Worm (Caenorhabditis elegans) whole organism, midembryonic: ENCODE data around the gene gpdh-2.

Experiments
- T22C8.4 ChIP-seq: fragments of 200-800 bp; sonication (Bioruptor generic); IDR thresholded peaks from 2 replicates; pipeline ENCODE4 v1.3.6; 2022; ENCODE audit warnings: missing genetic modification characterization, missing compliant biosample characterization
- cog-1 ChIP-seq: sonication (generic microtip); optimal IDR thresholded peaks from 2 replicates; lab custom pipeline; 2016; ENCODE audit warnings: missing genetic modification characterization, missing compliant biosample characterization
- flt-1 ChIP-seq: fragments of 200-800 bp; sonication (Bioruptor generic); IDR thresholded peaks from 2 replicates; pipeline ENCODE4 v1.3.6; 2022; ENCODE audit warnings: missing genetic modification characterization, missing compliant biosample characterization
- klf-2 ChIP-seq: fragments of 200-800 bp; sonication (Bioruptor generic); conservative IDR thresholded peaks from 2 replicates; pipeline ENCODE4 v1.3.6; 2022; ENCODE audit warnings: missing genetic modification reagents, missing genetic modification characterization, missing compliant biosample characterization
- med-1 ChIP-seq: sonication (generic microtip); optimal IDR thresholded peaks from 2 replicates; lab custom pipeline; 2017; ENCODE audit warnings: missing genetic modification characterization, mild to moderate bottlenecking, missing compliant biosample characterization, antibody characterized with exemption, missing genetic modification reagents; ENCODE audit not compliant: insufficient read depth
- ref-1 ChIP-seq: fragments of 200-800 bp; sonication (Bioruptor generic); conservative IDR thresholded peaks from 2 replicates; pipeline ENCODE4 v1.3.6; 2022; ENCODE audit warnings: missing genetic modification reagents, missing genetic modification characterization, missing compliant biosample characterization
- tab-1 ChIP-seq: fragments of 200-800 bp; sonication (Bioruptor generic); IDR thresholded peaks from 2 replicates; pipeline ENCODE4 v1.3.6; 2022; ENCODE audit warnings: missing genetic modification characterization, missing compliant biosample characterization
- ztf-23 ChIP-seq: fragments of 200-800 bp; sonication (Bioruptor generic); IDR thresholded peaks from 2 replicates; pipeline ENCODE4 v1.3.6; 2022; ENCODE audit warnings: missing genetic modification reagents, missing genetic modification characterization, missing compliant biosample characterization
- ztf-29 ChIP-seq: fragments of 200-800 bp; sonication (Bioruptor generic); IDR thresholded peaks from 2 replicates; pipeline ENCODE4 v1.3.6; 2022; ENCODE audit warnings: missing genetic modification reagents, missing genetic modification characterization, missing compliant biosample characterization

The gpdh-2 gene

DNA sequence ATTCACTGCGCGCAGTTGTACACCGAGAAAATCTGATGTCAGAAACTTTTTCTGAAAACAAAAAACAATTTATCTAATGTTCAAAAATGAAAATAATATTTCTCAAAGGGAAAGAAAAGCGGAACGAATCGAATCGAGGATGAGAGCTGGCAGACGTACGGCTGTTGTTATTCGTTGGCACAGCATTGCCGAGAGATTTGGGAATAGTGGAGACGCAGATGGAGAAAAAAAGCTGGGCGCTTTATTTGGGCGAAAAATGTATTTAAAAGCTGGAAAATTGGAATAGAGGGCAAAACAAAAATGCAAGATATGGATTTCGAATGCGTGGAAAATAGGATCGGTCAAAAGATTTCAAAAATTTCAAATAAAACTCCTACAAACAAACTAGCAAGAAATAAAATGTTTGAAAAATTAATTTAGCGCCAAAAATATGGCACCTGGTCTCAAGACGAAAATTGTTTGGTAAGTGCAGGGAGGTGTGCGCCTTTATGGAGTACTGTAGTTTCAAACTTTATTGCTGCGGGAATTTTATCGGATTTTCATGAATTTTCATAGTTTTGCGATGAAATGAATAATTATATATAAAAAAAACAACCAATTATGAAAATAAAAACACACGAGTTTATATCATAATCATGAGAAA, at the start of gene gpdh-2:
Gene gpdh-2, minus strand, starts transcription at position 51 of the 643 bp plus-strand sequence.
- TF ChIP-seq cog-1 (tag; lab: Kevin White, UChicago) = no peak
- TF ChIP-seq med-1 (GFP tag; lab: Kevin White, UChicago) = no peak
- no peak for TF ChIP-seq ztf-23 (GFP tag; lab: Robert Waterston, UW)
- TF ChIP-seq ref-1 (GFP tag; lab: Robert Waterston, UW) = no peak
- no peak for TF ChIP-seq T22C8.4 (GFP tag; lab: Robert Waterston, UW)
- TF ChIP-seq flt-1 (GFP tag; lab: Robert Waterston, UW) = no peak
- no peak for TF ChIP-seq ztf-29 (GFP tag; lab: Robert Waterston, UW)
- TF ChIP-seq klf-2 = no peak
- TF ChIP-seq tab-1 = no peak

DNA sequence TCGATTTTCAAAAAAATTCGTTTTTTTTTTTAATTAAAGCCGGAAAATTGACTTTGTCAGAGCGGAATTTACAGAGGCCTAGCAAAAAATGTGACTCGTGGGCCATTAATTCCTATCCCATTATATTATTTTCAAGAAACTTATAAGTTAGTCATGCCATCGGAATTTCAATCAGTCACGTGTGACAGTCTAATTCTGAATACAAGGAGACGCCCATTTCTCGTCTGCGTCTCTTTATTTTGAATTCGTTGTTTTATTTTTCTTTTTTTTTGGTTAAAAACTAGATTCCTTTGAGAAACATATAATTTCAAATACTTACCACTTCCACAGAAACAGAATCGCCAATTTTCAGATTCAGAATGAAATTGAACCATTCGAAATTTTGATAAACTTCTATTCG, 49.8 kb upstream of the gpdh-2 start:
- TF ChIP-seq med-1 (GFP tag; lab: Kevin White, UChicago) (no peak), ztf-23 (GFP tag; lab: Robert Waterston, UW) (no peak), ztf-29 (GFP tag; lab: Robert Waterston, UW) (no peak), flt-1 (GFP tag; lab: Robert Waterston, UW) (no peak), klf-2 (no peak), cog-1 (tag; lab: Kevin White, UChicago) (no peak), ref-1 (GFP tag; lab: Robert Waterston, UW) (no peak), T22C8.4 (GFP tag; lab: Robert Waterston, UW) (no peak), tab-1 (no peak)

DNA sequence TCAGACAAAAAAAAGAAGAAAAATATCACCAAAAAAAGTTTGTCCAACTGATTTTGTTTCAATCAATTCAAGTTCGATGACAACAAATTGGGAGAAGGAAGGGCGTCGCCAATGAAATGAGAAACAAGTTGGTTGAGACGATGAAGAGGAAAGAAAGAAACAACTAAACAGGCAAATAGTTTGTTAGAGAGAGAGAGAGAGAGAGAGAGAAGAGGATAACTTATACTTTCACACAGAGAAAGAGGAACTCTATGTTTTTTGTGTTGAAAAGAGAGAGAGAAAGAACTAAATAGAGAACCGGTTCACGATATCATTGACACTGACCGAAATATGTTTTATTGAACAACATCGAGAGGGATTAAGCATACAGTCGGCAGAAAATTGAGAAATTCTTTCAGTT, 48.6 kb upstream of the gpdh-2 start:
- no peak for TF ChIP-seq flt-1 (GFP tag; lab: Robert Waterston, UW)
- no peak for TF ChIP-seq cog-1 (tag; lab: Kevin White, UChicago)
- TF ChIP-seq ztf-29 (GFP tag; lab: Robert Waterston, UW) = no peak
- no peak for TF ChIP-seq tab-1
- no peak for TF ChIP-seq ztf-23 (GFP tag; lab: Robert Waterston, UW)
- no peak for TF ChIP-seq T22C8.4 (GFP tag; lab: Robert Waterston, UW)
- TF ChIP-seq med-1 (GFP tag; lab: Kevin White, UChicago) = no peak
- no peak for TF ChIP-seq klf-2
- no peak for TF ChIP-seq ref-1 (GFP tag; lab: Robert Waterston, UW)

DNA sequence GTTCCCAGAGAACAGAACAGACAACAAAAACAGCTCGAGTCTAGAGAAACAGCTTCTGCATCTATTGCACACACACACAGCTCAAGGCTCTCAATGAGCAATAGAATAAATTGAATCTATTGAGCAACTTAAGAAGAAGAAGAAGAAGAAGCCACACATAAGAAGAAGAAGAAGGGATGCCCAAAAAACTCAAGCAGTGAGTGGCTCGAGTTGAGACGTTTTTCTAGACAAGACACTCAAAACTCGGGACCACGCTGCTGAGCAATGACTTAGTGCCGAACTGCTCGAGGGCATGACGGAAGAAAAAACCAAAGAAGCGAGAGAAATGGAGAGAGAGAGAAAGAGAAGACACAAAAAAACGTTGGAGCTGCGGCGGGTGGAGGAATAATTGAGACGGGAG, 46.3 kb upstream of the gpdh-2 start:
- no peak for TF ChIP-seq ref-1 (GFP tag; lab: Robert Waterston, UW)
- no peak for TF ChIP-seq T22C8.4 (GFP tag; lab: Robert Waterston, UW)
- no peak for TF ChIP-seq flt-1 (GFP tag; lab: Robert Waterston, UW)
- no peak for TF ChIP-seq ztf-23 (GFP tag; lab: Robert Waterston, UW)
- TF ChIP-seq tab-1 = no peak
- no peak for TF ChIP-seq cog-1 (tag; lab: Kevin White, UChicago)
- TF ChIP-seq ztf-29 (GFP tag; lab: Robert Waterston, UW) = no peak
- no peak for TF ChIP-seq klf-2
- no peak for TF ChIP-seq med-1 (GFP tag; lab: Kevin White, UChicago)

DNA sequence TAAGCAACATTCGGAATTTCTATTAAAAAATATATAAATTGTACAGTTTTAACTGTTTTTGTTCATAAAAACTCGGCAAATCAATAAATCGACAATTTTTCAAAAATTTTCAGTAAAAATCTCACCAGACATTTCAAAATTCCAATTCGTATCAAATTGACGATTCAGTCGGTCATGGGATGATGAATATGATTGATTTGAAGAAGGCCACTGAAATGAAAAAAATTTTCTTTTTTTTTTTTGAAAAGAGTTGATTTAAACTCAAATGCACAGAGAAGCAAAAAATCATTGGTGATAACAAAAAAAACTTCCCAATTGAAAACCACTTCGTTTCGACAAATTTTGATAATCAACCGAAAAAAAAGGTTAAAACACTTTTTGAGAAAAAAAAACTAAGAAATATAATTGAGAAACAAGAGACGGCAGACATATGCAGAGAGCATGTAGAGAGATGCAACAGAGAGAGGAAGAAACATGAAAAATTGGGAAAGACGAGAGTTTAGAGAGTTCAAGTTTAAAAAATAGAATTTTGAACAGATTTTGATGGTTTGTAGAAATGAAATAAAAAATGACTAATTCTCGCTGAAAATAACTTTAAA, 44.8 kb upstream of the gpdh-2 start:
- TF ChIP-seq klf-2 (no peak), ref-1 (GFP tag; lab: Robert Waterston, UW) (no peak), ztf-29 (GFP tag; lab: Robert Waterston, UW) (no peak), cog-1 (tag; lab: Kevin White, UChicago) (no peak), tab-1 (no peak), flt-1 (GFP tag; lab: Robert Waterston, UW) (no peak), T22C8.4 (GFP tag; lab: Robert Waterston, UW) (no peak), med-1 (GFP tag; lab: Kevin White, UChicago) (no peak), ztf-23 (GFP tag; lab: Robert Waterston, UW) (no peak)

DNA sequence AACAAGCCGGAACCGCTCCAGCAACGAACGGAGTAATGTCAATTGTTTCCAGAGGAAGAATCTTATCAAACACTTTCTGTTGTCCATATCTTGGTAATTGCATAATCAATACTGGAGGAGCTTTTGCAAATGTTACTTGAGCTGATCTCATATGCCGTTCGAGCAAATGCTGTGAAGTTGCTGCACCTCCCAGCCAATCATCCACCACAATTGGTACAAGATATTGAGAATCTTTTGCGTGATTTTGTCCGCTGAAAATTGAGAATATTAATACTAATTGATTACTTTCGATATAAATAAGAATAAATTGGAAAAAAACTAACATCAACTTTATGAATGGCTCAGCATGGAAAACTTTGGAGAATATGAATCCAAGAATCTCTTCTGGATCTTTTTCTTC, 40.7 kb upstream of the gpdh-2 start:
- TF ChIP-seq ztf-29 (GFP tag; lab: Robert Waterston, UW) (no peak), ztf-23 (GFP tag; lab: Robert Waterston, UW) (no peak), T22C8.4 (GFP tag; lab: Robert Waterston, UW) (no peak), klf-2 (no peak), cog-1 (tag; lab: Kevin White, UChicago) (no peak), ref-1 (GFP tag; lab: Robert Waterston, UW) (no peak), tab-1 (no peak), med-1 (GFP tag; lab: Kevin White, UChicago) (no peak), flt-1 (GFP tag; lab: Robert Waterston, UW) (no peak)

DNA sequence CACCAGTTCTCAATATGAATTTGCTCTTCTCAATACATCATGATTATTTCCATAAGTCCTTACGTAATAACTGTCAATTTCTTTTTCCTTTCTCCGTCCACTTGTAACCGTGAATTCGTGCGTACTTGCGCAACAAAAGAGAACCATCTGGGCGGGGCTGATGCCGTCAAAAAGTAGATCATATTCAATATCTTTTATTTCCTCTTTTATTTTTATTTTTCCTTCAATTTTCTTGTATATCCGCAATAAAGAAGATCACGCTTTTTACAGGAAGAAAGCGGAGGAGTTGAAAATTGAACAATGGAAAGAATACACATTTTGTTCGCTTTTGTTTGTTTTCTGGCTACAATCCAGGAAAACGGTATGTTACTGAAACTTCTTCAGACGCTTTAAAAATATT, 33.9 kb upstream of the gpdh-2 start, which contains the start of gene mam-7:
Gene mam-7, plus strand, starts transcription at position 301 of the 400 bp plus-strand sequence.
- TF ChIP-seq cog-1 (tag; lab: Kevin White, UChicago) (no peak), ref-1 (GFP tag; lab: Robert Waterston, UW) (no peak), ztf-23 (GFP tag; lab: Robert Waterston, UW) (no peak), tab-1 (no peak), ztf-29 (GFP tag; lab: Robert Waterston, UW) (no peak), klf-2 (no peak), med-1 (GFP tag; lab: Kevin White, UChicago) (no peak), flt-1 (GFP tag; lab: Robert Waterston, UW) (no peak), T22C8.4 (GFP tag; lab: Robert Waterston, UW) (no peak)

DNA sequence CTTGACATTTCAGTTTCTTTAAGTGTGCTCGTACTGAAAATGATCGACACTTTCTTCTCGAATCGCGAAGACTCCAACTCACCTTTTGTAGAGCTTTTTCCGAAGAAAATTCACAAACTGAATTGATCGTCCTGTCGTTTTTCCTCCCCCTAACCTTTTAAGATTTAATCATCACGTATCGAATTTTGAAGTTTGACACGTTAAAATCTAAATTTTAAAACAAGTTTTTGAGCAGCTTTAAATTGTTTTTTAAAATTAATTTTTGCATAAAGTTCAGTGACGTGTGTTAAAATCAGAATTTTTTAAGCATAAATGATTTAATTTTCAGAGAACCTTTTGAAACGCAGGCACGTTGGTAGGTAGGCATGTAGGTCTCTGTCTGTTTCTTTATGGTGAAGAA, 32.3 kb upstream of the gpdh-2 start, which contains the start of gene alg-4:
Gene alg-4, minus strand, starts transcription at position 101 of the 400 bp plus-strand sequence.
- TF ChIP-seq ref-1 (GFP tag; lab: Robert Waterston, UW) (no peak), cog-1 (tag; lab: Kevin White, UChicago) (no peak), klf-2 (no peak), ztf-23 (GFP tag; lab: Robert Waterston, UW) (no peak), T22C8.4 (GFP tag; lab: Robert Waterston, UW) (no peak), flt-1 (GFP tag; lab: Robert Waterston, UW) (no peak), tab-1 (no peak), med-1 (GFP tag; lab: Kevin White, UChicago) (no peak), ztf-29 (GFP tag; lab: Robert Waterston, UW) (no peak)
